Fruit fly (Drosophila melanogaster) whole organism, embryonic: ENCODE measurements around the gene kek4.

Experiments used
- ATbp ChIP-seq: fragments of 200-800 bp; sonication (Bioruptor generic); optimal IDR thresholded peaks from 2 replicates; lab custom pipeline; 2017; ENCODE audit warnings: missing biosample characterization, mild to moderate bottlenecking, missing genetic modification characterization, missing genetic modification reagents
- Atf6 ChIP-seq: fragments of 200-800 bp; sonication (Bioruptor generic); IDR thresholded peaks from 2 replicates; pipeline ENCODE4 v1.3.6; 2022; ENCODE audit warnings: missing biosample characterization, missing genetic modification characterization
- CG14014 ChIP-seq: fragments of 200-800 bp; sonication (Bioruptor generic); IDR thresholded peaks from 2 replicates; pipeline ENCODE4 v1.3.6; 2022; ENCODE audit warnings: missing biosample characterization, missing genetic modification characterization
- CG17359 ChIP-seq: fragments of 200-800 bp; sonication (Bioruptor generic); optimal IDR thresholded peaks from 3 replicates; lab custom pipeline; 2018; ENCODE audit warnings: missing biosample characterization, mild to moderate bottlenecking, missing genetic modification characterization, moderate library complexity
- CG1792 ChIP-seq: fragments of 200-800 bp; sonication (Bioruptor generic); optimal IDR thresholded peaks from 2 replicates; lab custom pipeline; 2016; ENCODE audit warnings: missing biosample characterization, missing genetic modification characterization
- CG2116 ChIP-seq: fragments of 200-800 bp; sonication (Bioruptor generic); optimal IDR thresholded peaks from 3 replicates; lab custom pipeline; 2018; ENCODE audit warnings: missing biosample characterization, mild to moderate bottlenecking, missing genetic modification characterization
- CG5180 ChIP-seq: fragments of 200-800 bp; sonication (Bioruptor generic); optimal IDR thresholded peaks from 3 replicates; lab custom pipeline; 2017; ENCODE audit warnings: missing biosample characterization, missing genetic modification characterization, mild to moderate bottlenecking, moderate library complexity, missing genetic modification reagents
- CG6175 ChIP-seq: fragments of 200-800 bp; sonication (Bioruptor generic); IDR thresholded peaks from 3 replicates; pipeline ENCODE4 v1.3.6; 2022; ENCODE audit warnings: missing biosample characterization, missing genetic modification characterization
- CG6683 ChIP-seq: fragments of 200-800 bp; sonication (Bioruptor generic); optimal IDR thresholded peaks from 2 replicates; lab custom pipeline; 2017; ENCODE audit warnings: missing biosample characterization, mild to moderate bottlenecking, missing genetic modification characterization, missing genetic modification reagents
- CG6791 ChIP-seq: fragments of 200-800 bp; sonication (Bioruptor generic); IDR thresholded peaks from 3 replicates; pipeline ENCODE4 v1.3.6; 2022; ENCODE audit warnings: missing biosample characterization, missing genetic modification characterization; ENCODE audit not compliant: partially characterized antibody
- CG6813 ChIP-seq: fragments of 200-800 bp; sonication (Bioruptor generic); optimal IDR thresholded peaks from 2 replicates; lab custom pipeline; 2017; ENCODE audit warnings: missing biosample characterization, missing genetic modification characterization, mild to moderate bottlenecking, moderate library complexity, missing genetic modification reagents
- CG6854 ChIP-seq: fragments of 200-800 bp; sonication (Bioruptor generic); optimal IDR thresholded peaks from 3 replicates; lab custom pipeline; 2017; ENCODE audit warnings: missing biosample characterization, mild to moderate bottlenecking, missing genetic modification characterization
- CG8290 ChIP-seq, 3 experiments: fragments of 200-800 bp; sonication (Bioruptor generic); optimal IDR thresholded peaks; 2 replicates each; lab custom pipeline; 2016 to 2019; ENCODE audit warnings: missing biosample characterization in 3 of 3, missing genetic modification characterization in 3 of 3, mild to moderate bottlenecking in 2 of 3, moderate library complexity in 1 of 3
- Doc2 ChIP-seq: fragments of 200-800 bp; sonication (Bioruptor generic); IDR thresholded peaks from 2 replicates; pipeline ENCODE4 v1.3.6; 2022; ENCODE audit warnings: missing biosample characterization, missing genetic modification characterization
- Fer1 ChIP-seq: fragments of 200-800 bp; sonication (Bioruptor generic); optimal IDR thresholded peaks from 2 replicates; lab custom pipeline; 2017; ENCODE audit warnings: missing biosample characterization, mild to moderate bottlenecking, missing genetic modification characterization
- GATAe ChIP-seq: fragments of 200-800 bp; sonication (Bioruptor generic); conservative IDR thresholded peaks from 2 replicates; pipeline ENCODE4 v1.3.6; 2022; ENCODE audit warnings: missing biosample characterization, missing genetic modification characterization
- HHEX ChIP-seq: fragments of 200-800 bp; sonication (Bioruptor generic); optimal IDR thresholded peaks from 3 replicates; lab custom pipeline; 2017; ENCODE audit warnings: missing biosample characterization, mild to moderate bottlenecking, missing genetic modification characterization, missing genetic modification reagents
- Lpt ChIP-seq: fragments of >200 bp; optimal IDR thresholded peaks from 2 replicates; lab custom pipeline; 2018; ENCODE audit warnings: missing biosample characterization, missing genetic modification characterization
- Med ChIP-seq: fragments of 200-800 bp; sonication (Bioruptor generic); peaks from one replicate; lab custom pipeline; 2016; ENCODE audit warnings: missing biosample characterization, missing genetic modification characterization, mild to moderate bottlenecking, inconsistent platforms, moderate library complexity
- NC2α ChIP-seq: fragments of 200-800 bp; sonication (Bioruptor generic); optimal IDR thresholded peaks from 2 replicates; lab custom pipeline; 2016; ENCODE audit warnings: missing biosample characterization, missing genetic modification characterization
- Pdp1 ChIP-seq, 2 experiments: fragments of 200-800 bp; sonication (Bioruptor generic); optimal IDR thresholded peaks; 3 replicates each; lab custom pipeline; 2016; ENCODE audit warnings: missing biosample characterization in 2 of 2, missing genetic modification characterization in 2 of 2, mild to moderate bottlenecking in 1 of 2, moderate library complexity in 1 of 2
- Rx ChIP-seq: fragments of 200-800 bp; sonication (Bioruptor generic); IDR thresholded peaks from 2 replicates; pipeline ENCODE4 v1.3.6; 2022; ENCODE audit warnings: missing biosample characterization, missing genetic modification characterization
- amos ChIP-seq: fragments of 200-800 bp; sonication (Bioruptor generic); IDR thresholded peaks from 2 replicates; pipeline ENCODE4 v1.3.6; 2022; ENCODE audit warnings: missing biosample characterization, missing genetic modification characterization; ENCODE audit not compliant: partially characterized antibody
- bigmax ChIP-seq: fragments of 200-800 bp; sonication (Bioruptor generic); optimal IDR thresholded peaks from 2 replicates; lab custom pipeline; 2018; ENCODE audit warnings: missing biosample characterization, mild to moderate bottlenecking, missing genetic modification characterization
- bsh ChIP-seq, 2 experiments: fragments of 200-800 bp; sonication (Bioruptor generic); optimal IDR thresholded peaks; 2 replicates each; lab custom pipeline; 2017 to 2018; ENCODE audit warnings: mild to moderate bottlenecking in 2 of 2, missing biosample characterization in 2 of 2, missing genetic modification characterization in 2 of 2, moderate library complexity in 1 of 2
- cg ChIP-seq: fragments of 200-800 bp; sonication (Bioruptor generic); optimal IDR thresholded peaks from 3 replicates; lab custom pipeline; 2019; ENCODE audit warnings: missing biosample characterization, mild to moderate bottlenecking, missing genetic modification characterization, moderate library complexity
- chinmo ChIP-seq: fragments of 200-800 bp; sonication (Bioruptor generic); IDR thresholded peaks from 4 replicates; pipeline ENCODE4 v1.3.6; 2022; ENCODE audit warnings: missing biosample characterization, missing genetic modification characterization; ENCODE audit not compliant: partially characterized antibody
- dmrt11E ChIP-seq: fragments of 200-800 bp; sonication (Bioruptor generic); optimal IDR thresholded peaks from 3 replicates; lab custom pipeline; 2018; ENCODE audit warnings: missing biosample characterization, mild to moderate bottlenecking, missing genetic modification characterization, moderate library complexity
- dmrt99B ChIP-seq: fragments of 200-800 bp; sonication (Bioruptor generic); optimal IDR thresholded peaks from 2 replicates; lab custom pipeline; 2018; ENCODE audit warnings: missing biosample characterization, mild to moderate bottlenecking, missing genetic modification characterization, moderate library complexity
- emc ChIP-seq: fragments of 200-800 bp; sonication (Bioruptor generic); optimal IDR thresholded peaks from 2 replicates; lab custom pipeline; 2016; ENCODE audit warnings: missing biosample characterization, missing genetic modification characterization
- en ChIP-seq: fragments of 200-800 bp; sonication (Bioruptor generic); optimal IDR thresholded peaks from 2 replicates; lab custom pipeline; 2016; ENCODE audit warnings: missing biosample characterization, missing genetic modification characterization
- eyg ChIP-seq: fragments of 200-800 bp; sonication (Bioruptor generic); optimal IDR thresholded peaks from 3 replicates; lab custom pipeline; 2016; ENCODE audit warnings: missing biosample characterization, missing genetic modification characterization
- fu2 ChIP-seq: fragments of 200-800 bp; sonication (Bioruptor generic); optimal IDR thresholded peaks from 2 replicates; lab custom pipeline; 2016; ENCODE audit warnings: missing biosample characterization, missing genetic modification characterization
- gro ChIP-seq: fragments of 200-800 bp; sonication (Bioruptor generic); optimal IDR thresholded peaks from 2 replicates; lab custom pipeline; 2016; ENCODE audit warnings: missing biosample characterization, missing genetic modification characterization
- gsb ChIP-seq: fragments of 200-800 bp; sonication (Bioruptor generic); IDR thresholded peaks from 2 replicates; pipeline ENCODE4 v1.3.6; 2022; ENCODE audit warnings: missing biosample characterization, missing genetic modification characterization
- hkb ChIP-seq, 2 experiments: fragments of 200-800 bp in 1 of 2; fragments of >200 bp in 1 of 2; sonication (Bioruptor generic) in 1 of 2; IDR thresholded peaks in 1 of 2; optimal IDR thresholded peaks in 1 of 2; 2 replicates each; pipeline versions ENCODE4 v1.3.6 to Lab custom; 2017 to 2022; ENCODE audit warnings: missing biosample characterization in 1 of 2, missing genetic modification characterization in 1 of 2
- hth ChIP-seq: fragments of >200 bp; optimal IDR thresholded peaks from 2 replicates; lab custom pipeline; 2017; ENCODE audit warnings: inconsistent platforms
- jing ChIP-seq: fragments of 200-800 bp; sonication (Bioruptor generic); optimal IDR thresholded peaks from 2 replicates; lab custom pipeline; 2018; ENCODE audit warnings: missing biosample characterization, mild to moderate bottlenecking, missing genetic modification characterization
- jumu ChIP-seq: fragments of 200-800 bp; sonication (Bioruptor generic); optimal IDR thresholded peaks from 3 replicates; lab custom pipeline; 2016; ENCODE audit warnings: missing biosample characterization, missing genetic modification characterization
- oc ChIP-seq: fragments of 200-800 bp; sonication (Bioruptor generic); optimal IDR thresholded peaks from 2 replicates; lab custom pipeline; 2018; ENCODE audit warnings: missing biosample characterization, mild to moderate bottlenecking, missing genetic modification characterization, moderate library complexity
- org-1 ChIP-seq: fragments of 200-800 bp; sonication (Bioruptor generic); optimal IDR thresholded peaks from 2 replicates; lab custom pipeline; 2017; ENCODE audit warnings: missing biosample characterization, missing genetic modification characterization
- otp ChIP-seq: fragments of 200-800 bp; sonication (Bioruptor generic); IDR thresholded peaks from 3 replicates; pipeline ENCODE4, ENCODE4 v1.3.6; 2022; ENCODE audit warnings: missing biosample characterization, missing genetic modification characterization
- pum ChIP-seq: fragments of 200-800 bp; sonication (Bioruptor generic); optimal IDR thresholded peaks from 2 replicates; lab custom pipeline; 2016; ENCODE audit warnings: missing biosample characterization, missing genetic modification characterization
- sim ChIP-seq: fragments of 200-800 bp; sonication (Bioruptor generic); IDR thresholded peaks from 2 replicates; pipeline ENCODE4 v1.3.6; 2022; ENCODE audit warnings: missing biosample characterization, missing genetic modification characterization
- slbo ChIP-seq: fragments of 200-800 bp; sonication (Bioruptor generic); IDR thresholded peaks from 2 replicates; pipeline ENCODE4 v1.3.6; 2022; ENCODE audit warnings: missing biosample characterization, missing genetic modification characterization
- tll ChIP-seq, 2 experiments: fragments of 200-800 bp in 1 of 2; fragments of >200 bp in 1 of 2; sonication (Bioruptor generic) in 1 of 2; optimal IDR thresholded peaks; 2 replicates each; lab custom pipeline; 2017 to 2019; ENCODE audit warnings: missing biosample characterization in 2 of 2, missing genetic modification characterization in 2 of 2, mild to moderate bottlenecking in 1 of 2, moderate library complexity in 1 of 2
- trh ChIP-seq: fragments of 200-800 bp; sonication (Bioruptor generic); optimal IDR thresholded peaks from 2 replicates; lab custom pipeline; 2016; ENCODE audit warnings: missing biosample characterization, missing genetic modification characterization
- vnd ChIP-seq: fragments of 200-800 bp; sonication (Bioruptor generic); IDR thresholded peaks from 3 replicates; pipeline ENCODE4 v1.3.6; 2022; ENCODE audit warnings: missing biosample characterization, missing genetic modification characterization; ENCODE audit not compliant: partially characterized antibody

The kek4 gene

dm6 chr2L:13176701-13177249 lies 38.4 kb downstream of the kek4 start, which contains the start of the genes Sfmbt and CG5439 (continued):
- TF ChIP-seq bigmax (GFP tag; lab: Kevin White, UChicago) = no peak
- TF ChIP-seq hth (lab: Kevin White, UChicago) = no peak
- TF ChIP-seq Med (GFP tag; lab: Kevin White, UChicago) = peak; percentile 96
- TF ChIP-seq oc (tag; lab: Kevin White, UChicago) = no peak
- TF ChIP-seq slbo = peak; percentile 88
- no peak for TF ChIP-seq cg (GFP tag; lab: Kevin White, UChicago)
- TF ChIP-seq hkb (optimal IDR thresholded peaks at IDR 0.05; lab: Kevin White, UChicago) = peak; percentile 60
- TF ChIP-seq hkb (GFP tag; IDR thresholded peaks at IDR 0.05; lab: Robert Waterston, UW) = peak; percentile 31; the same call in 1 of the 2 replicates
- peak; percentile 2 for TF ChIP-seq CG6683 (GFP tag; lab: Kevin White, UChicago)
- TF ChIP-seq CG14014 (GFP tag; lab: Robert Waterston, UW) = peak; percentile 68; the same call in 1 of the 2 replicates
- TF ChIP-seq GATAe (GFP tag; lab: Robert Waterston, UW) = peak; percentile 22; the same call in 1 of the 2 replicates
- peak; percentile 63 for TF ChIP-seq en
- peak; percentile 85 for TF ChIP-seq jumu (GFP tag; lab: Kevin White, UChicago)
- no peak for TF ChIP-seq vnd (GFP tag; lab: Robert Waterston, UW)
- peak in 1 of 2 experiments; percentile 50 for TF ChIP-seq bsh (GFP tag; optimal IDR thresholded peaks at IDR 0.05; lab: Kevin White, UChicago)
- TF ChIP-seq CG2116 (GFP tag; lab: Kevin White, UChicago) = peak; percentile 89
- no peak for TF ChIP-seq otp (GFP tag; lab: Robert Waterston, UW)
- peak; percentile 79 for TF ChIP-seq pum (GFP tag; lab: Kevin White, UChicago)
- TF ChIP-seq CG8290 (GFP tag; optimal IDR thresholded peaks at IDR 0.05; lab: Kevin White, UChicago) = peak; percentile 75
- TF ChIP-seq CG8290 (tag; optimal IDR thresholded peaks at IDR 0.05; lab: Kevin White, UChicago) = peak in 1 of 2 experiments; percentile 58
- no peak for TF ChIP-seq CG17359 (tag; lab: Kevin White, UChicago)
- TF ChIP-seq trh (GFP tag; lab: Kevin White, UChicago) = peak; percentile 64
- TF ChIP-seq Pdp1 (GFP tag; optimal IDR thresholded peaks at IDR 0.05; lab: Kevin White, UChicago) = peak; percentile 57 to 77
- peak; percentile 31 for TF ChIP-seq CG1792
- no peak for TF ChIP-seq ATbp
- 0 out of 2 replicates have a peak, but pooled peaks have one; percentile 12 for TF ChIP-seq gsb
- peak; percentile 73 for TF ChIP-seq Fer1
- no peak for TF ChIP-seq NC2α (GFP tag; lab: Kevin White, UChicago)
- peak; percentile 51 for TF ChIP-seq eyg (GFP tag; lab: Kevin White, UChicago)
- no peak for TF ChIP-seq Doc2 (GFP tag; lab: Robert Waterston, UW)
- TF ChIP-seq org-1 (GFP tag; lab: Kevin White, UChicago) = no peak
- peak; percentile 72 for TF ChIP-seq HHEX (GFP tag; lab: Kevin White, UChicago)
- TF ChIP-seq fu2 (GFP tag; lab: Kevin White, UChicago) = peak; percentile 88
- peak; percentile 53 for TF ChIP-seq amos
- TF ChIP-seq CG6791 = 0 out of 3 replicates have a peak, but pooled peaks have one; percentile 35
- no peak for TF ChIP-seq CG6813 (GFP tag; lab: Kevin White, UChicago)
- TF ChIP-seq dmrt11E (tag; lab: Kevin White, UChicago) = peak; percentile 65
- TF ChIP-seq CG5180 (GFP tag; lab: Kevin White, UChicago) = no peak
- peak; percentile 17 for TF ChIP-seq gro (GFP tag; lab: Kevin White, UChicago)
- no peak; the same call in 1 of the 2 replicates for TF ChIP-seq Rx (GFP tag; lab: Robert Waterston, UW)
- TF ChIP-seq dmrt99B (tag; lab: Kevin White, UChicago) = no peak
- no peak for TF ChIP-seq Lpt (GFP tag; lab: Kevin White, UChicago)
- TF ChIP-seq sim (GFP tag; lab: Robert Waterston, UW) = no peak
- no peak for TF ChIP-seq chinmo (GFP tag; lab: Robert Waterston, UW)
- peak; percentile 50; the same call in 1 of the 3 replicates for TF ChIP-seq CG6175 (GFP tag; lab: Robert Waterston, UW)
- peak; percentile 16 for TF ChIP-seq CG6854
- peak; percentile 53; the same call in 1 of the 2 replicates for TF ChIP-seq Atf6
- TF ChIP-seq emc (GFP tag; lab: Kevin White, UChicago) = peak; percentile 62
- peak; percentile 59 to 80 for TF ChIP-seq tll (GFP tag; optimal IDR thresholded peaks at IDR 0.05; lab: Kevin White, UChicago)
- TF ChIP-seq jing (GFP tag; lab: Kevin White, UChicago) = no peak
